Fruit fly (Drosophila melanogaster) whole organism, prepupa: ENCODE measurements around the gene mRNA-cap.

Experiments
- Blimp-1 ChIP-seq: fragments of 200-800 bp; sonication (Bioruptor generic); optimal IDR thresholded peaks from 3 replicates; lab custom pipeline; 2017; ENCODE audit warnings: missing biosample characterization, missing genetic modification characterization, mild to moderate bottlenecking, moderate library complexity, missing genetic modification reagents
- CG3919 ChIP-seq: fragments of 200-800 bp; sonication (Bioruptor generic); optimal IDR thresholded peaks from 3 replicates; lab custom pipeline; 2016; ENCODE audit warnings: missing biosample characterization, missing genetic modification characterization
- CG6276 ChIP-seq: fragments of 200-800 bp; sonication (Bioruptor generic); optimal IDR thresholded peaks from 2 replicates; lab custom pipeline; 2017; ENCODE audit warnings: missing biosample characterization, mild to moderate bottlenecking, missing genetic modification characterization
- CG6854 ChIP-seq: fragments of 200-800 bp; sonication (Bioruptor generic); optimal IDR thresholded peaks from 2 replicates; lab custom pipeline; 2017; ENCODE audit warnings: missing biosample characterization, mild to moderate bottlenecking, missing genetic modification characterization
- Eip75B ChIP-seq: fragments of 200-800 bp; sonication (Bioruptor generic); optimal IDR thresholded peaks from 3 replicates; lab custom pipeline; 2016; ENCODE audit warnings: missing biosample characterization, missing genetic modification characterization
- Ets21C ChIP-seq: fragments of 200-800 bp; sonication (Bioruptor generic); optimal IDR thresholded peaks from 3 replicates; lab custom pipeline; 2016; ENCODE audit warnings: missing biosample characterization, missing genetic modification characterization
- Gug ChIP-seq: fragments of 200-800 bp; sonication (Bioruptor generic); IDR thresholded peaks from 2 replicates; pipeline ENCODE4 v1.3.6; 2022; ENCODE audit warnings: missing biosample characterization, missing genetic modification characterization
- Lpt ChIP-seq: fragments of 200-800 bp; sonication (Bioruptor generic); optimal IDR thresholded peaks from 3 replicates; lab custom pipeline; 2016; ENCODE audit warnings: missing biosample characterization, missing genetic modification characterization
- Smox ChIP-seq: fragments of 200-800 bp; sonication (Bioruptor generic); optimal IDR thresholded peaks from 3 replicates; lab custom pipeline; 2016; ENCODE audit warnings: missing biosample characterization, missing genetic modification characterization
- Sox14 ChIP-seq: fragments of 200-800 bp; sonication (Bioruptor generic); optimal IDR thresholded peaks from 3 replicates; lab custom pipeline; 2016; ENCODE audit warnings: missing biosample characterization, missing genetic modification characterization
- dsx ChIP-seq: fragments of 200-800 bp; optimal IDR thresholded peaks from 3 replicates; lab custom pipeline; 2019; ENCODE audit warnings: missing biosample characterization, mild to moderate bottlenecking, missing genetic modification characterization, moderate library complexity; ENCODE audit not compliant: poor library complexity, severe bottlenecking
- esn ChIP-seq: fragments of 200-800 bp; sonication (Bioruptor generic); optimal IDR thresholded peaks from 2 replicates; lab custom pipeline; 2016; ENCODE audit warnings: missing biosample characterization, mild to moderate bottlenecking, missing genetic modification characterization, moderate library complexity
- pdm3 ChIP-seq: fragments of 200-800 bp; sonication (Bioruptor generic); optimal IDR thresholded peaks from 3 replicates; lab custom pipeline; 2016; ENCODE audit warnings: missing biosample characterization, missing genetic modification characterization
- vri ChIP-seq: fragments of 200-800 bp; sonication (Bioruptor generic); optimal IDR thresholded peaks from 3 replicates; lab custom pipeline; 2016; ENCODE audit warnings: missing biosample characterization, mild to moderate bottlenecking, missing genetic modification characterization

- no peak for TF ChIP-seq dsx
- no peak for TF ChIP-seq Gug (GFP tag; lab: Robert Waterston, UW)
- TF ChIP-seq pdm3 (GFP tag; lab: Kevin White, UChicago) = no peak
- TF ChIP-seq Lpt (GFP tag; lab: Kevin White, UChicago) = no peak
- TF ChIP-seq Sox14 (GFP tag; lab: Kevin White, UChicago) = no peak
- no peak for TF ChIP-seq Ets21C (GFP tag; lab: Kevin White, UChicago)
- no peak for TF ChIP-seq Eip75B (GFP tag; lab: Kevin White, UChicago)
- TF ChIP-seq CG6276 (GFP tag; lab: Kevin White, UChicago) = no peak
- no peak for TF ChIP-seq Blimp-1 (GFP tag; lab: Kevin White, UChicago)
- TF ChIP-seq CG3919 (GFP tag; lab: Kevin White, UChicago) = no peak
- TF ChIP-seq Smox (GFP tag; lab: Kevin White, UChicago) = no peak
- no peak for TF ChIP-seq esn (GFP tag; lab: Kevin White, UChicago)
- no peak for TF ChIP-seq CG6854 (GFP tag; lab: Kevin White, UChicago)
- TF ChIP-seq vri = no peak
Measured at dm6 chrX:14226093-14226492, 16.5 kb downstream of the mRNA-cap start, which contains the start of gene mRpL38.
